Worm (Caenorhabditis elegans): Measurements from ENCODE around the gene H37A05.2.

DNA sequence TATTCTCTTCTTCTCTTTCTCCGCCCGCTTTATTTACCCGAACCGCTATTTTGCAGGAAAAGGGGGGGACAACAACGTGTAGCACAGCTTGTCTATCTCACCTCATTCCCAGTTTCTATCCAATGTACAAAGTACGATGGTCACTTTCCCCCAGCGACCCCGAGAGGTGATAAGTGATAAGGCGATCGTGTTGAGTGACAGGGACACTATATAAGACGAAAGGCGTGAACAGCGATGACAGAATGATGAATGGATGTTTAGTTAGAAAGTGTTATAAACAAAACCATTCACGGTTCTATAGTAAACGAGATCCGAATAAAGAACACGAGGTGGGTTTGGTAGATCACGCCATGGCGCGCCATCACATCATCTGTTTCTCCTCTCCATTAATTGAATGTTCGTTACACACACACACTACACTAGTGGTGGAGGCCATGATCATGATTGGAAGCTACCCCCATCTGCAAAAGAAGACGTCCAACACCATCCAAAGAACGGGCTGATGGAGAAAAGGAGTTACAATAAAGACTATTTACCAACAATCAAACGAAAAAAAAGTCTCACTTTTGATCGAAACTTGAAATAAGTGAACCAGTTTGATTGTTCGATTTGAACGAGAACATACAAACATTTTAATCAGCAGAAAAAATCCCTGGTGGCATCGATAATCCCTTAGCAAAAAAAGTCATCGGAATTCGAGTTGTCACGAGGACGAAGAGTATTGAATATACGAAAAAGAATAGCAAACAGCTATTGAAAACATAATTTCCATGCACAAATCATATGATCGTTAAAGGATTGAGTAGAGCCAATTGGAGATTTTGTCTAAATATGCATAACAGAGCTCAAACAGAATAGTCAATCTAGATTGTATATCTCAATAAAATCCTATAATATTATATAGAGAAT, 22.6 kb upstream of the H37A05.2 start:
- TF ChIP-seq ama-1 (optimal IDR thresholded peaks at IDR 0.05) (peak; percentile 76), ama-1 (GFP tag; optimal IDR thresholded peaks at IDR 0.05) (no peak), snpc-4 (GFP tag; optimal IDR thresholded peaks at IDR 0.05) (no peak), snpc-4 (tag; optimal IDR thresholded peaks at IDR 0.05) (peak in 2 of 4 experiments; percentile 25 to 26), K12H6.12 (tag; optimal IDR thresholded peaks at IDR 0.05) (no peak), gei-17 (GFP tag; optimal IDR thresholded peaks at IDR 0.05) (no peak)
